Worm (Caenorhabditis elegans): ENCODE measurements around the gene Y57A10C.1.

- TF ChIP-seq ztf-29 (GFP tag; IDR thresholded peaks at IDR 0.05): no peak
- no peak for TF ChIP-seq ref-1 (GFP tag; conservative IDR thresholded peaks at IDR 0.05)
- TF ChIP-seq klf-2 (GFP tag; conservative IDR thresholded peaks at IDR 0.05): no peak
- no peak for TF ChIP-seq flt-1 (GFP tag; IDR thresholded peaks at IDR 0.05)
- no peak for TF ChIP-seq tab-1 (GFP tag; IDR thresholded peaks at IDR 0.05)
- no peak for TF ChIP-seq med-1 (GFP tag; optimal IDR thresholded peaks at IDR 0.05; ENCODE audit: insufficient read depth)
- TF ChIP-seq ztf-23 (GFP tag; IDR thresholded peaks at IDR 0.05): no peak
These were observed 40.5 kb upstream of the Y57A10C.1 start, which contains the start of the genes sre-35 and sre-33 for ce11 chrII:12452754-12453352.

All from whole organism, midembryonic.